Worm (Caenorhabditis elegans) whole organism, young adult: ENCODE data around the gene catp-4.

Experiments
- B0035.1 ChIP-seq: sonication (generic microtip); optimal IDR thresholded peaks from 2 replicates; lab custom pipeline; 2016; ENCODE audit warnings: missing genetic modification characterization, mild to moderate bottlenecking, missing compliant biosample characterization, missing genotype, missing genetic modification reagents
- C06A6.2 ChIP-seq: fragments of 200-800 bp; sonication (Bioruptor generic); conservative IDR thresholded peaks from 2 replicates; pipeline ENCODE4 v1.3.6; 2022; ENCODE audit warnings: missing genetic modification characterization, missing compliant biosample characterization
- C17E4.6 ChIP-seq: fragments of 200-800 bp; sonication (Bioruptor generic); IDR thresholded peaks from 2 replicates; pipeline ENCODE4 v1.3.6; 2022; ENCODE audit warnings: missing genetic modification reagents, missing genetic modification characterization, missing compliant biosample characterization
- D2030.7 ChIP-seq: fragments of 200-800 bp; sonication (Bioruptor generic); IDR thresholded peaks from 2 replicates; pipeline ENCODE4 v1.3.6; 2022; ENCODE audit warnings: missing genetic modification reagents, missing genetic modification characterization, missing compliant biosample characterization
- F37B4.10 ChIP-seq: fragments of 200-800 bp; sonication (Bioruptor generic); IDR thresholded peaks from 2 replicates; pipeline ENCODE4 v1.3.6; 2022; ENCODE audit warnings: missing genetic modification characterization, missing compliant biosample characterization
- F49E8.2 ChIP-seq: sonication (generic microtip); optimal IDR thresholded peaks from 3 replicates; lab custom pipeline; 2017; ENCODE audit warnings: missing genetic modification characterization, mild to moderate bottlenecking, missing compliant biosample characterization, antibody characterized with exemption, moderate library complexity; ENCODE audit not compliant: insufficient read depth
- F57C9.4 ChIP-seq: sonication (generic microtip); optimal IDR thresholded peaks from 2 replicates; lab custom pipeline; 2017; ENCODE audit warnings: mild to moderate bottlenecking, missing genetic modification characterization, missing compliant biosample characterization
- K12H6.12 ChIP-seq: fragments of 200-800 bp; sonication (Bioruptor generic); optimal IDR thresholded peaks from 2 replicates; lab custom pipeline; 2018; ENCODE audit warnings: mild to moderate bottlenecking, missing genetic modification characterization, missing compliant biosample characterization
- Y56A3A.18 ChIP-seq: fragments of 200-800 bp; sonication (Bioruptor generic); IDR thresholded peaks from 2 replicates; pipeline ENCODE4 v1.3.6; 2022; ENCODE audit warnings: missing genetic modification reagents, missing genetic modification characterization, missing compliant biosample characterization
- ZK185.1 ChIP-seq: sonication (generic microtip); optimal IDR thresholded peaks from 2 replicates; lab custom pipeline; 2016; ENCODE audit warnings: mild to moderate bottlenecking, missing genetic modification characterization, missing compliant biosample characterization; ENCODE audit not compliant: poor library complexity, severe bottlenecking
- ama-1 ChIP-seq, 3 experiments: fragments of 150-350 bp in 1 of 3; sonication (generic microtip) in 2 of 3; optimal IDR thresholded peaks; 2 replicates each; lab custom pipeline; 2014 to 2018; ENCODE audit warnings: missing biosample characterization in 2 of 3, missing genetic modification characterization in 2 of 3, missing genetic modification reagents in 2 of 3
- atf-7 ChIP-seq: sonication (generic microtip); optimal IDR thresholded peaks from 2 replicates; lab custom pipeline; 2017; ENCODE audit warnings: mild to moderate bottlenecking, missing genetic modification characterization, missing compliant biosample characterization
- ccch-3 ChIP-seq: fragments of 200-800 bp; sonication (Bioruptor generic); optimal IDR thresholded peaks from 2 replicates; lab custom pipeline; 2018; ENCODE audit warnings: mild to moderate bottlenecking, missing genetic modification characterization, missing compliant biosample characterization
- cebp-1 ChIP-seq, 2 experiments: fragments of 200-800 bp in 1 of 2; sonication (Bioruptor generic) in 1 of 2; sonication (generic microtip) in 1 of 2; IDR thresholded peaks in 1 of 2; optimal IDR thresholded peaks in 1 of 2; 2 replicates each; pipeline versions ENCODE4 v1.3.6 to Lab custom; 2017 to 2022; ENCODE audit warnings: missing compliant biosample characterization in 2 of 2, missing genetic modification characterization in 2 of 2, mild to moderate bottlenecking in 1 of 2, missing genetic modification reagents in 1 of 2, moderate library complexity in 1 of 2
- ceh-100 ChIP-seq: fragments of 200-800 bp; sonication (Bioruptor generic); IDR thresholded peaks from 2 replicates; pipeline ENCODE4 v1.3.6; 2022; ENCODE audit warnings: missing genetic modification reagents, missing genetic modification characterization, missing compliant biosample characterization
- ceh-40 ChIP-seq: fragments of 200-800 bp; sonication (Bioruptor generic); IDR thresholded peaks from 2 replicates; pipeline ENCODE4 v1.3.6; 2022; ENCODE audit warnings: missing genetic modification characterization, missing compliant biosample characterization
- dpl-1 ChIP-seq: fragments of 150-350 bp; optimal IDR thresholded peaks from 2 replicates; lab custom pipeline; 2014; ENCODE audit warnings: missing biosample characterization, missing genetic modification reagents, missing genetic modification characterization
- efl-1 ChIP-seq: fragments of 150-350 bp; optimal IDR thresholded peaks from 2 replicates; lab custom pipeline; 2014; ENCODE audit warnings: missing biosample characterization, missing genetic modification reagents, missing genetic modification characterization
- hmg-1.2 ChIP-seq: fragments of 200-800 bp; sonication (Bioruptor generic); IDR thresholded peaks from 2 replicates; pipeline ENCODE4 v1.3.6; 2022; ENCODE audit warnings: missing genetic modification reagents, missing genetic modification characterization, missing compliant biosample characterization
- lag-1 ChIP-seq: fragments of 200-800 bp; sonication (Bioruptor generic); IDR thresholded peaks from 2 replicates; pipeline ENCODE4 v1.3.6; 2022; ENCODE audit warnings: missing genetic modification reagents, missing genetic modification characterization, missing compliant biosample characterization
- madf-6 ChIP-seq: fragments of 200-800 bp; sonication (Bioruptor generic); IDR thresholded peaks from 2 replicates; pipeline ENCODE4 v1.3.6; 2022; ENCODE audit warnings: missing genetic modification reagents, missing genetic modification characterization, missing compliant biosample characterization
- mel-28 ChIP-seq: sonication (generic microtip); optimal IDR thresholded peaks from 2 replicates; lab custom pipeline; 2016; ENCODE audit warnings: borderline replicate concordance, mild to moderate bottlenecking, missing genetic modification characterization, missing compliant biosample characterization
- nfya-2 ChIP-seq: fragments of 200-800 bp; sonication (Bioruptor generic); IDR thresholded peaks from 2 replicates; pipeline ENCODE4 v1.3.6; 2022; ENCODE audit warnings: missing genetic modification reagents, missing genetic modification characterization, missing compliant biosample characterization
- nhr-27 ChIP-seq: fragments of 200-800 bp; sonication (Bioruptor generic); optimal IDR thresholded peaks from 2 replicates; lab custom pipeline; 2018; ENCODE audit warnings: mild to moderate bottlenecking, missing genetic modification characterization, moderate library complexity, missing compliant biosample characterization
- nhr-80 ChIP-seq: sonication (generic microtip); optimal IDR thresholded peaks from 2 replicates; lab custom pipeline; 2016; ENCODE audit warnings: missing genetic modification characterization, missing compliant biosample characterization
- rcor-1 ChIP-seq: fragments of 200-800 bp; sonication (Bioruptor generic); IDR thresholded peaks from 2 replicates; pipeline ENCODE4 v1.3.6; 2022; ENCODE audit warnings: missing genetic modification reagents, missing genetic modification characterization, missing compliant biosample characterization
- snpc-1.3 ChIP-seq: sonication (generic microtip); optimal IDR thresholded peaks from 2 replicates; lab custom pipeline; 2017; ENCODE audit warnings: missing genetic modification characterization, mild to moderate bottlenecking, missing compliant biosample characterization, antibody characterized with exemption, moderate library complexity, missing genotype, missing genetic modification reagents; ENCODE audit not compliant: insufficient read depth
- snpc-4 ChIP-seq, 5 experiments: fragments of 150-350 bp in 1 of 5; sonication (generic microtip) in 4 of 5; optimal IDR thresholded peaks; 2 replicates each; lab custom pipeline; 2014 to 2018; ENCODE audit warnings: missing genetic modification characterization in 5 of 5, missing biosample characterization in 3 of 5, antibody characterized with exemption in 2 of 5, mild to moderate bottlenecking in 2 of 5, missing compliant biosample characterization in 2 of 5, missing genotype in 2 of 5, moderate library complexity in 2 of 5, missing genetic modification reagents in 1 of 5
- ztf-3 ChIP-seq: fragments of 200-800 bp; sonication (Bioruptor generic); optimal IDR thresholded peaks from 2 replicates; lab custom pipeline; 2018; ENCODE audit warnings: mild to moderate bottlenecking, missing genetic modification characterization, missing compliant biosample characterization

catp-4 gene

DNA sequence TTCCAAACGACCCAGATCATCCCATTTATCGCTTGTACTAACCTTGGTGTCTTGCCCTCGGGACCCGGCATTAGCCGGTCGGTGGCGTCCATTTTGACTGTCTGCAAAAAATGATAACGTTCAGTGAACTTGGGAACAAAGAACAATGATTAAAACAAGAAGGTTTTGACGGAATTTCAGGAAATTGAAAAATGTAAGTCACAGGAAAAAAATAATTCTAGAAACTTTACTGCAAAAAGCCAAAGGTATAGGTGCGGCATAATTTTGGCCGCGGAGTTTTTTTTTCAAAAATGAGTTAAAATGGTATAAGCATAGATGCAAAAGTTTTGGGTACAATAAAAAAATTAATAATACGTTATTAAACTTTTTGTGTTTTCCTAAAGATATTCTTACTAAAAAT is 50.6 kb downstream of the catp-4 start, which contains the start of gene atgp-2:
Gene atgp-2, minus strand, starts transcription at position 101 of the 400 bp plus-strand sequence.
- TF ChIP-seq K12H6.12 (no peak), F49E8.2 (tag; lab: Kevin White, UChicago) (no peak), ceh-40 (GFP tag; lab: Robert Waterston, UW) (no peak)

DNA sequence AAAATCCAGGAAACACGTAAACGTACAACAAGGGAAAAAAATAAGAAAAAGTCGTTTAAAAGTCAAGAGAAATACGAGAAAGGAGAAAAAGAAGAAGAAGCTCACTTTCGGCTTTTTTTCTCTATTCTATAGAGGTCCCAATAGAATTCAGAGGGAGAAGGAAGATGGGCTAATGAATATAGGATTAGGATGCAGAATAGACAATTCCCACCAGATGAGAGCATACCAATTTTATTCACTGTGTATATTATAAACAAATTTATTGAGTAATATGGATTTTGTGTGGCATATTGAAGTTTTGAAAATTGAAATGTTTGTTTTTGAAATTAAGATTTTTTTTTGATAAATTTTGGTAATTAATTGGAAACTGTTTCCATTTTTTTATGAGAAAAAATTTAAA is 51.1 kb downstream of the catp-4 start:
- no peak for TF ChIP-seq B0035.1
- no peak for TF ChIP-seq dpl-1
- TF ChIP-seq nhr-27, result no peak
- TF ChIP-seq atf-7 (tag; lab: Kevin White, UChicago), result no peak
- no peak for TF ChIP-seq lag-1
- TF ChIP-seq F37B4.10 (GFP tag; lab: Robert Waterston, UW), result no peak
- TF ChIP-seq F57C9.4 (tag; lab: Kevin White, UChicago), result no peak
- TF ChIP-seq ceh-100 (GFP tag; lab: Robert Waterston, UW), result no peak
- TF ChIP-seq nhr-80 (tag; lab: Kevin White, UChicago), result no peak
- TF ChIP-seq efl-1 (GFP tag; lab: Kevin White, UChicago), result no peak
- TF ChIP-seq C06A6.2 (GFP tag; lab: Robert Waterston, UW), result no peak

DNA sequence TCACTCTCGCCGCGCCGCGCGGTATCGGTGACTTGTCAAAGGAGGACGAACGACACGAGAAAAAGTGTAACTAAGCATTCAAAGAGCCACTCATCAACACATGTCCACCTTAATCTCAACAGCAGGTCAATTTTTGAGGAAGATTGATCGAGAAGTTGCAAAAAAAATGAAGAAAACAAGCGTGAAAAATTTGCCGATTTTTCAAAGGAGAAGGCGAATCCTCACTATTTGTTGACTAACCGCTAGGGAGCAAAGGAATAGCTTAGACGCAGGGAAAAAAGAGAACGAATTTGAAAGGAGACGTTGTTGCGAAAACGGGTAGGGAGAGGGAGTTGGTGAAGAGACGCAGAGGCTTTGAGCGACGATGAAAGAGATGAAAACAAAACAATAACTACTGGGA is 51.9 kb downstream of the catp-4 start:
- TF ChIP-seq hmg-1.2 (GFP tag; lab: Robert Waterston, UW) (peak; percentile 74; the same call in 1 of the 2 replicates), Y56A3A.18 (no peak), cebp-1 (GFP tag; IDR thresholded peaks at IDR 0.05; lab: Robert Waterston, UW) (no peak), cebp-1 (tag; optimal IDR thresholded peaks at IDR 0.05; lab: Kevin White, UChicago) (peak; percentile 64), C17E4.6 (GFP tag; lab: Robert Waterston, UW) (no peak), mel-28 (tag; lab: Kevin White, UChicago) (no peak), rcor-1 (GFP tag; lab: Robert Waterston, UW) (no peak), ccch-3 (GFP tag; lab: Kevin White, UChicago) (no peak), madf-6 (GFP tag; lab: Robert Waterston, UW) (no peak), snpc-4 (GFP tag; optimal IDR thresholded peaks at IDR 0.05; lab: Kevin White, UChicago) (no peak), snpc-4 (tag; optimal IDR thresholded peaks at IDR 0.05; lab: Kevin White, UChicago) (peak in 2 of 4 experiments; percentile 15 to 40), ztf-3 (GFP tag; lab: Kevin White, UChicago) (no peak), ama-1 (optimal IDR thresholded peaks at IDR 0.05; lab: Kevin White, UChicago) (no peak), ama-1 (GFP tag; optimal IDR thresholded peaks at IDR 0.05; lab: Kevin White, UChicago) (no peak), nfya-2 (GFP tag; lab: Robert Waterston, UW) (no peak), D2030.7 (no peak), snpc-1.3 (tag; lab: Kevin White, UChicago) (no peak), ZK185.1 (tag; lab: Kevin White, UChicago) (no peak)
